Fruit fly (Drosophila melanogaster) whole organism, wandering third instar larva: ENCODE results near the gene CG7656.

Experiments
- Abd-B ChIP-seq: fragments of >200 bp; optimal IDR thresholded peaks from 2 replicates; lab custom pipeline; 2017; ENCODE audit warnings: missing biosample characterization, missing genetic modification characterization
- CG32264 ChIP-seq: fragments of 200-800 bp; sonication (Bioruptor generic); optimal IDR thresholded peaks from 2 replicates; lab custom pipeline; 2016; ENCODE audit warnings: missing biosample characterization, missing genetic modification characterization
- CG9705 ChIP-seq: fragments of 200-800 bp; sonication (Bioruptor generic); optimal IDR thresholded peaks from 2 replicates; lab custom pipeline; 2018; ENCODE audit warnings: missing biosample characterization, mild to moderate bottlenecking, missing genetic modification characterization
- CrebA ChIP-seq: fragments of 200-800 bp; sonication (Bioruptor generic); optimal IDR thresholded peaks from 2 replicates; lab custom pipeline; 2016; ENCODE audit warnings: missing biosample characterization, mild to moderate bottlenecking, missing genetic modification characterization, borderline replicate concordance
- Dfd ChIP-seq: fragments of >200 bp; optimal IDR thresholded peaks from 2 replicates; lab custom pipeline; 2017; ENCODE audit warnings: missing biosample characterization, missing genetic modification characterization
- Dif ChIP-seq: fragments of 200-275, 200-300 bp; sonication (Bioruptor generic); optimal IDR thresholded peaks from 2 replicates; lab custom pipeline; 2018; ENCODE audit warnings: missing biosample characterization, missing genetic modification characterization; ENCODE audit not compliant: partially characterized antibody
- GATAd ChIP-seq: sonication (Bioruptor generic); optimal IDR thresholded peaks from 2 replicates; lab custom pipeline; 2016; ENCODE audit warnings: missing biosample characterization, missing genetic modification characterization
- HLH106 ChIP-seq: fragments of 200-800 bp; optimal IDR thresholded peaks from 3 replicates; lab custom pipeline; 2019; ENCODE audit warnings: missing biosample characterization, mild to moderate bottlenecking, missing genetic modification characterization, moderate library complexity
- Hnf4 ChIP-seq: fragments of 200-800 bp; sonication (Bioruptor generic); optimal IDR thresholded peaks from 2 replicates; lab custom pipeline; 2016; ENCODE audit warnings: missing biosample characterization, mild to moderate bottlenecking, missing genetic modification characterization
- Hr78 ChIP-seq: fragments of >200 bp; optimal IDR thresholded peaks from 2 replicates; lab custom pipeline; 2017; ENCODE audit warnings: missing biosample characterization, missing genetic modification characterization
- Hr83 ChIP-seq: fragments of 200-300 bp; sonication (Bioruptor generic); optimal IDR thresholded peaks from 2 replicates; lab custom pipeline; 2016; ENCODE audit warnings: missing biosample characterization, mild to moderate bottlenecking, missing genetic modification characterization, moderate library complexity; ENCODE audit not compliant: poor library complexity, severe bottlenecking
- Jra ChIP-seq: sonication (Bioruptor generic); optimal IDR thresholded peaks from 2 replicates; lab custom pipeline; 2016; ENCODE audit warnings: missing biosample characterization, missing genetic modification characterization
- Mio ChIP-seq: sonication (Bioruptor generic); optimal IDR thresholded peaks from 2 replicates; lab custom pipeline; 2016; ENCODE audit warnings: missing biosample characterization, missing genetic modification characterization
- Myc ChIP-seq: fragments of >200 bp; optimal IDR thresholded peaks from 2 replicates; lab custom pipeline; 2017
- N ChIP-seq: fragments of >200 bp; optimal IDR thresholded peaks from 2 replicates; lab custom pipeline; 2018; ENCODE audit warnings: missing biosample characterization, missing external identifiers, missing genetic modification characterization
- OdsH ChIP-seq: fragments of 200-800 bp; sonication (Bioruptor generic); optimal IDR thresholded peaks from 2 replicates; lab custom pipeline; 2016; ENCODE audit warnings: missing biosample characterization, mild to moderate bottlenecking, missing genetic modification characterization
- Rel ChIP-seq, 2 experiments: fragments of 200-800 bp; sonication (Bioruptor generic) in 1 of 2; optimal IDR thresholded peaks; 2 replicates in 1 of 2; 3 replicates in 1 of 2; lab custom pipeline; 2016 to 2019; ENCODE audit warnings: mild to moderate bottlenecking in 2 of 2, missing biosample characterization in 2 of 2, missing genetic modification characterization in 2 of 2, moderate library complexity in 1 of 2
- Sp1 ChIP-seq: fragments of 200-800 bp; sonication (Bioruptor generic); optimal IDR thresholded peaks from 3 replicates; lab custom pipeline; 2019; ENCODE audit warnings: missing biosample characterization, mild to moderate bottlenecking, missing genetic modification characterization, moderate library complexity
- Vsx2 ChIP-seq: fragments of 200-300, 225-300 bp; sonication (Bioruptor generic); optimal IDR thresholded peaks from 2 replicates; lab custom pipeline; 2018; ENCODE audit warnings: missing biosample characterization, missing genetic modification characterization; ENCODE audit not compliant: partially characterized antibody
- br ChIP-seq: fragments of 200-800 bp; sonication (Bioruptor generic); optimal IDR thresholded peaks from 2 replicates; lab custom pipeline; 2016; ENCODE audit warnings: missing biosample characterization, missing genetic modification characterization
- brk ChIP-seq: fragments of 200-800 bp; sonication (Bioruptor generic); optimal IDR thresholded peaks from 2 replicates; lab custom pipeline; 2016; ENCODE audit warnings: missing biosample characterization, mild to moderate bottlenecking, missing genetic modification characterization
- dl ChIP-seq, 2 experiments: fragments of 175-275, 200-275 bp in 1 of 2; fragments of 200-275 bp in 1 of 2; sonication (Bioruptor generic); optimal IDR thresholded peaks; lab custom pipeline; 2018; ENCODE audit warnings: mild to moderate bottlenecking in 2 of 2, missing biosample characterization in 2 of 2, missing genetic modification characterization in 2 of 2, moderate library complexity in 2 of 2; ENCODE audit not compliant: partially characterized antibody in 2 of 2, insufficient read depth in 1 of 2
- dmrt93B ChIP-seq: fragments of 200-800 bp; sonication (Bioruptor generic); optimal IDR thresholded peaks from 2 replicates; lab custom pipeline; 2018; ENCODE audit warnings: missing biosample characterization, mild to moderate bottlenecking, missing genetic modification characterization
- dsf ChIP-seq: sonication (Bioruptor generic); optimal IDR thresholded peaks from 2 replicates; lab custom pipeline; 2016; ENCODE audit warnings: missing biosample characterization, missing genetic modification characterization, borderline replicate concordance
- ey ChIP-seq: fragments of 200-800 bp; sonication (Bioruptor generic); optimal IDR thresholded peaks from 2 replicates; lab custom pipeline; 2016; ENCODE audit warnings: missing biosample characterization, missing genetic modification characterization
- foxo ChIP-seq, 2 experiments: fragments of 200-800 bp; sonication (Bioruptor generic); optimal IDR thresholded peaks; 2 replicates in 1 of 2; 3 replicates in 1 of 2; lab custom pipeline; 2016 to 2017; ENCODE audit warnings: missing biosample characterization in 2 of 2, missing genetic modification characterization in 2 of 2
- fru ChIP-seq: fragments of 200-800 bp; sonication (Bioruptor generic); optimal IDR thresholded peaks from 3 replicates; lab custom pipeline; 2016; ENCODE audit warnings: missing biosample characterization, mild to moderate bottlenecking, missing genetic modification characterization
- h ChIP-seq: fragments of 200-800 bp; sonication (Bioruptor generic); optimal IDR thresholded peaks from 3 replicates; lab custom pipeline; 2016; ENCODE audit warnings: missing biosample characterization, mild to moderate bottlenecking, missing genetic modification characterization
- jim ChIP-seq: fragments of 175-275, 200-325 bp; sonication (Bioruptor generic); optimal IDR thresholded peaks from 2 replicates; lab custom pipeline; 2016; ENCODE audit warnings: missing biosample characterization, mild to moderate bottlenecking, missing genetic modification characterization
- lola ChIP-seq: fragments of >200 bp; optimal IDR thresholded peaks from 2 replicates; lab custom pipeline; 2017; ENCODE audit warnings: missing biosample characterization, missing genetic modification characterization
- pan ChIP-seq: fragments of >200 bp; optimal IDR thresholded peaks from 2 replicates; lab custom pipeline; 2017
- psq ChIP-seq: fragments of 200-800 bp; sonication (Bioruptor generic); optimal IDR thresholded peaks from 3 replicates; lab custom pipeline; 2017; ENCODE audit warnings: missing biosample characterization, mild to moderate bottlenecking, missing genetic modification characterization, moderate library complexity
- rgr ChIP-seq: fragments of 200-800 bp; sonication (Bioruptor generic); optimal IDR thresholded peaks from 3 replicates; lab custom pipeline; 2016; ENCODE audit warnings: missing biosample characterization, mild to moderate bottlenecking, missing genetic modification characterization
- sage ChIP-seq: fragments of 200-800 bp; sonication (Bioruptor generic); optimal IDR thresholded peaks from 2 replicates; lab custom pipeline; 2016; ENCODE audit warnings: missing biosample characterization, mild to moderate bottlenecking, missing genetic modification characterization
- sv ChIP-seq: fragments of 200-800 bp; sonication (Bioruptor generic); optimal IDR thresholded peaks from 3 replicates; lab custom pipeline; 2016; ENCODE audit warnings: missing biosample characterization, missing genetic modification characterization
- tai ChIP-seq: sonication (Bioruptor generic); optimal IDR thresholded peaks from 2 replicates; lab custom pipeline; 2016; ENCODE audit warnings: missing biosample characterization, missing genetic modification characterization
- usp ChIP-seq: fragments of >200 bp; optimal IDR thresholded peaks from 2 replicates; lab custom pipeline; 2017; ENCODE audit warnings: missing biosample characterization, missing genetic modification characterization
- woc ChIP-seq: sonication (Bioruptor generic); optimal IDR thresholded peaks from 2 replicates; lab custom pipeline; 2016; ENCODE audit warnings: missing biosample characterization, mild to moderate bottlenecking, missing genetic modification characterization

The CG7656 gene

dm6 chr3L:15565829-15566433 lies 22.0 kb downstream of the CG7656 start, which contains the start of gene dop:
Gene dop, plus strand, starts transcription at chr3L:15566013.
- TF ChIP-seq dsf (GFP tag; lab: Kevin White, UChicago) (peak; percentile 21), Hnf4 (GFP tag; lab: Kevin White, UChicago) (peak; percentile 36), rgr (peak; percentile 21), brk (no peak), Rel (GFP tag; optimal IDR thresholded peaks at IDR 0.05; lab: Kevin White, UChicago) (no peak), Rel (tag; optimal IDR thresholded peaks at IDR 0.05; lab: Kevin White, UChicago) (peak; percentile 89), h (GFP tag; lab: Kevin White, UChicago) (no peak), sage (GFP tag; lab: Kevin White, UChicago) (no peak), Jra (GFP tag; lab: Kevin White, UChicago) (no peak), woc (GFP tag; lab: Kevin White, UChicago) (peak; percentile 19), Vsx2 (GFP tag; lab: Kevin White, UChicago) (no peak), Hr83 (GFP tag; lab: Kevin White, UChicago) (peak; percentile 60), HLH106 (tag; lab: Kevin White, UChicago) (peak; percentile 37), N (GFP tag; lab: Kevin White, UChicago) (peak; percentile 53), OdsH (no peak), Hr78 (GFP tag; lab: Kevin White, UChicago) (peak; percentile 32), foxo (GFP tag; optimal IDR thresholded peaks at IDR 0.05; lab: Kevin White, UChicago) (peak in 1 of 2 experiments; percentile 44), psq (GFP tag; lab: Kevin White, UChicago) (no peak), sv (GFP tag; lab: Kevin White, UChicago) (peak; percentile 18), fru (peak; percentile 32), ey (peak; percentile 18), lola (GFP tag; lab: Kevin White, UChicago) (no peak)

- TF ChIP-seq Vsx2 (GFP tag; lab: Kevin White, UChicago), result no peak
- TF ChIP-seq CrebA (GFP tag; lab: Kevin White, UChicago), result no peak
- TF ChIP-seq Abd-B, result no peak
- TF ChIP-seq woc (GFP tag; lab: Kevin White, UChicago), result no peak
- TF ChIP-seq OdsH, result no peak
- no peak for TF ChIP-seq HLH106 (tag; lab: Kevin White, UChicago)
- no peak for TF ChIP-seq Hnf4 (GFP tag; lab: Kevin White, UChicago)
- TF ChIP-seq br, result no peak
- TF ChIP-seq tai (GFP tag; lab: Kevin White, UChicago), result no peak
- no peak for TF ChIP-seq Hr83 (GFP tag; lab: Kevin White, UChicago)
- no peak for TF ChIP-seq jim (GFP tag; lab: Kevin White, UChicago)
- TF ChIP-seq brk, result no peak
- TF ChIP-seq fru, result no peak
- TF ChIP-seq foxo (GFP tag; optimal IDR thresholded peaks at IDR 0.05; lab: Kevin White, UChicago), result no peak
Measured at dm6 chr3L:15563851-15564106, 24.2 kb downstream of the CG7656 start.

- TF ChIP-seq Hr83 (GFP tag; lab: Kevin White, UChicago) (peak; percentile 90), Abd-B (no peak), dl (GFP tag; optimal IDR thresholded peaks at IDR 0.05; lab: Kevin White, UChicago; ENCODE audit: insufficient read depth in 1 of 2, partially characterized antibody in 2 of 2) (no peak), woc (GFP tag; lab: Kevin White, UChicago) (no peak), Dif (GFP tag; lab: Kevin White, UChicago) (no peak), CG9705 (peak; percentile 11), tai (GFP tag; lab: Kevin White, UChicago) (no peak), brk (no peak), Jra (GFP tag; lab: Kevin White, UChicago) (no peak), Hr78 (GFP tag; lab: Kevin White, UChicago) (no peak), foxo (GFP tag; optimal IDR thresholded peaks at IDR 0.05; lab: Kevin White, UChicago) (peak in 1 of 2 experiments; percentile 62), Vsx2 (GFP tag; lab: Kevin White, UChicago) (no peak), sv (GFP tag; lab: Kevin White, UChicago) (no peak), sage (GFP tag; lab: Kevin White, UChicago) (no peak), HLH106 (tag; lab: Kevin White, UChicago) (peak; percentile 70), Sp1 (GFP tag; lab: Kevin White, UChicago) (peak; percentile 41), rgr (peak; percentile 65), dmrt93B (GFP tag; lab: Kevin White, UChicago) (no peak), N (GFP tag; lab: Kevin White, UChicago) (no peak), OdsH (peak; percentile 22), h (GFP tag; lab: Kevin White, UChicago) (peak; percentile 26), Hnf4 (GFP tag; lab: Kevin White, UChicago) (peak; percentile 69), jim (GFP tag; lab: Kevin White, UChicago) (peak; percentile 45), Dfd (GFP tag; lab: Kevin White, UChicago) (no peak), ey (no peak), GATAd (GFP tag; lab: Kevin White, UChicago) (no peak), lola (GFP tag; lab: Kevin White, UChicago) (no peak), CG32264 (GFP tag; lab: Kevin White, UChicago) (no peak), pan (no peak), Rel (GFP tag; optimal IDR thresholded peaks at IDR 0.05; lab: Kevin White, UChicago) (no peak), Rel (tag; optimal IDR thresholded peaks at IDR 0.05; lab: Kevin White, UChicago) (peak; percentile 22), Myc (lab: Kevin White, UChicago) (no peak), dsf (GFP tag; lab: Kevin White, UChicago) (peak; percentile 11), fru (peak; percentile 3), Mio (no peak), usp (GFP tag; lab: Kevin White, UChicago) (no peak), br (peak; percentile 30)
Measured at dm6 chr3L:15563058-15563850, 24.7 kb downstream of the CG7656 start, which contains the start of the genes CG7739 and SCCRO. Gene CG7739, minus strand, starts transcription at chr3L:15563065. Gene SCCRO, plus strand, starts transcription at chr3L:15563427.
